Worm (Caenorhabditis elegans): ENCODE measurements around the gene R01H2.4.

Gene R01H2.4

ce11 chrIII:7067385-7067896 is 3.4 kb upstream of the R01H2.4 start, which contains the start of gene ger-1:
Gene ger-1, minus strand, starts transcription at chrIII:7067477.
- TF ChIP-seq nhr-85 (tag): no peak
- TF ChIP-seq dpl-1 (GFP tag; optimal IDR thresholded peaks at IDR 0.05): peak in 1 of 3 experiments; percentile 3
- no peak for TF ChIP-seq mep-1 (tag; optimal IDR thresholded peaks at IDR 0.05)
- TF ChIP-seq mab-9 (GFP tag; IDR thresholded peaks at IDR 0.05): no peak
- no peak for TF ChIP-seq dsc-1 (tag; optimal IDR thresholded peaks at IDR 0.05)
- TF ChIP-seq lin-35 (GFP tag; optimal IDR thresholded peaks at IDR 0.05): peak in 1 of 2 experiments; percentile 13
- TF ChIP-seq efl-1 (optimal IDR thresholded peaks at IDR 0.05): no peak
- peak in 1 of 2 experiments; percentile 93 for TF ChIP-seq efl-1 (GFP tag; optimal IDR thresholded peaks at IDR 0.05 in 1 of 2)

DNA sequence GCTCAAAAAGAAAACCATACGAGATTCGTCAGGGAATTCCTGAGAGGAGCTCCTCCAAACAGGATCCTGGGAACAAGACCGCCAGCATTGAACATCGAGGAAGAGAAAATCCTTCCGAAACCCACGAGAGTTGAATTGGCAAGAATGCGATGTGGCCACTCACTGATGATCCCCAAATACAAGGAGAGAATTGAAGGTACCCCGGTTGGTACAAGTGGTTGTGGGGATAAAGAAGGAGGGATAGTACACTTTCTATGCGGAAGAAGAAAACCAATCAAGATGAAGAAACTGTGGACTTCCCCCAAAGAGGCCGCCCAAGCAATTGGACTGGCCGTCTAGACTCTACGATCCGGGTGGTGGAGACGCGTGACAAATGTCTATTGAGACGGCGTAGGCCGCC is 1.0 kb downstream of the R01H2.4 start:
- TF ChIP-seq tbx-2 (tag; optimal IDR thresholded peaks at IDR 0.05) (no peak), ama-1 (optimal IDR thresholded peaks at IDR 0.05) (no peak)

DNA sequence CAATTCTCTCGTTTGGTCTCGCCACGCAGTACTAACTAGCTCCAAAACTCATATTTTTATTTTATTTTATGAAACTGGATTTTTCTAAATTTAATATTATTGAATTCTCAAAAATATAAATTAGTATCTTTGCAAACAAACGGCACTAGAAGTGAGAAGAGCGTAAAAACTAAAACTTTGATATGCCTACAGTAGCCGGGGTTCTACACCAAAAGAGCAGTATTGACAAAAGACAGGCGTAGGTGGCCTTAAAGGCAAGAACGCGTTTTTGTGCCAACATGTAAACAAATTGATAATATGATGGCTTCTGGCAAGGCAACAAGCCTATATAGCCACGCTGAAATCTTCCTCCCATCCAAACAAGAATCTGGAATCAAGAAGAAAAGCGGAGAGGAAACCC is 1.5 kb downstream of the R01H2.4 start, which contains the start of gene R01H2.1:
Gene R01H2.1 (plus strand): TSS at position 301 of the 400 bp plus-strand sequence.
- TF ChIP-seq ztf-4 (tag; optimal IDR thresholded peaks at IDR 0.05) (no peak), ceh-82 (tag; optimal IDR thresholded peaks at IDR 0.05) (no peak), vab-15 (tag; optimal IDR thresholded peaks at IDR 0.05) (no peak), isw-1 (GFP tag; IDR thresholded peaks at IDR 0.05) (no peak), aly-2 (tag; optimal IDR thresholded peaks at IDR 0.05) (no peak), xbp-1 (tag; optimal IDR thresholded peaks at IDR 0.05) (no peak), hpl-2 (GFP tag; optimal IDR thresholded peaks at IDR 0.05) (no peak), blmp-1 (tag; optimal IDR thresholded peaks at IDR 0.05) (no peak), elt-2 (tag; optimal IDR thresholded peaks at IDR 0.05) (no peak), nhr-28 (tag; optimal IDR thresholded peaks at IDR 0.05) (no peak), fkh-4 (tag; optimal IDR thresholded peaks at IDR 0.05; ENCODE audit: borderline replicate concordance) (no peak), alr-1 (tag; optimal IDR thresholded peaks at IDR 0.05; ENCODE audit: borderline replicate concordance) (no peak), ceh-8 (GFP tag; optimal IDR thresholded peaks at IDR 0.05) (no peak), ceh-90 (tag; optimal IDR thresholded peaks at IDR 0.05) (no peak)

DNA sequence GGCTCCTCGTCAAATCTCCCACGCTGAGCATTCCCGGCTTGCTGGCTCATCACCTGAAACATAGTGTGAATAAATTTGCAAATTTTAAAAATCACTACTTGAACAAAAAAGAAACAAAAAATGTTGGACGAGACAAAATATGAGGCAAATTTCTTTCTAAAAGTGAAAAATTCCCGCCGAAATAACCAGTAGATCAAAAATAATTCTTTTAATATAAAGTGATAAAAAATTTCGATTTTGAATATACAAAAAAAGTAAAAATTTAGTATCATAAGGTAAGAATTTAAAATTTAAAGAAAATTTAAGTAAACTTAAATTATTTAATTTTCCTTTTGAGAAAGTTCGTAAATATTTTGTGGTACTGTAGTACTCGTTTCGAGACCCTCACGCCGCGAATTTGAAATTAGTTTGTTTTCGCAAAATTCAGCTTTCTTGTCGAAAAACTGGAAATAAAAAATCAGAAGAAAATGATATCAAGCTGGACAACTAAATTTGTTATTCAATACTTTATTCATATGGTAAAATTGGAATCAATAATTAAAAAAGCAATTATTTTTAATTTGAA is 3.5 kb downstream of the R01H2.4 start, which contains the start of gene egg-2:
Gene egg-2 (minus strand): TSS at position 53 of the 565 bp plus-strand sequence.
- TF ChIP-seq zag-1 (tag; optimal IDR thresholded peaks at IDR 0.05): no peak
- no peak for TF ChIP-seq lin-35 (GFP tag; optimal IDR thresholded peaks at IDR 0.05)
- TF ChIP-seq fkh-10 (GFP tag; optimal IDR thresholded peaks at IDR 0.05): no peak
- no peak for TF ChIP-seq aha-1 (tag; optimal IDR thresholded peaks at IDR 0.05)
- no peak for TF ChIP-seq jun-1 (tag; optimal IDR thresholded peaks at IDR 0.05)
- TF ChIP-seq nhr-12 (tag; optimal IDR thresholded peaks at IDR 0.05): no peak
- no peak for TF ChIP-seq nhr-90 (tag; optimal IDR thresholded peaks at IDR 0.05; ENCODE audit: poor library complexity)
- TF ChIP-seq skn-1 (tag; optimal IDR thresholded peaks at IDR 0.05): no peak
- TF ChIP-seq aly-2 (tag; optimal IDR thresholded peaks at IDR 0.05): no peak
- TF ChIP-seq nhr-76 (tag; optimal IDR thresholded peaks at IDR 0.05): no peak

- TF ChIP-seq nhr-19 (GFP tag; conservative IDR thresholded peaks at IDR 0.05) (no peak), nhr-237 (tag; optimal IDR thresholded peaks at IDR 0.05) (no peak), ceh-88 (GFP tag; IDR thresholded peaks at IDR 0.05) (no peak), snpc-4 (tag; optimal IDR thresholded peaks at IDR 0.05) (no peak), unc-86 (tag; optimal IDR thresholded peaks at IDR 0.05) (no peak), C04F5.9 (tag; optimal IDR thresholded peaks at IDR 0.05) (no peak), ceh-82 (tag; optimal IDR thresholded peaks at IDR 0.05) (no peak), fkh-10 (GFP tag; optimal IDR thresholded peaks at IDR 0.05) (no peak)
These were observed 7.8 kb downstream of the R01H2.4 start, which contains the start of gene R01H2.2 for ce11 chrIII:7056241-7056640. Gene R01H2.2, plus strand, starts transcription at chrIII:7056541.
